Fruit fly (Drosophila melanogaster) whole organism, embryonic: ENCODE measurements around the gene CG13603.

ENCODE experiments used
- B-H1 ChIP-seq: fragments of 200-800 bp; sonication (Bioruptor generic); IDR thresholded peaks from 3 replicates; pipeline ENCODE4 v1.3.6; 2022; ENCODE audit warnings: missing biosample characterization, missing genetic modification characterization
- CG11504 ChIP-seq: fragments of 200-800 bp; sonication (Bioruptor generic); optimal IDR thresholded peaks from 3 replicates; lab custom pipeline; 2019; ENCODE audit warnings: missing biosample characterization, mild to moderate bottlenecking, missing genetic modification characterization, moderate library complexity
- CG1233 ChIP-seq: fragments of 200-800 bp; sonication (Bioruptor generic); optimal IDR thresholded peaks from 4 replicates; lab custom pipeline; 2018; ENCODE audit warnings: missing biosample characterization, mild to moderate bottlenecking, missing genetic modification characterization
- CG12744 ChIP-seq: fragments of 200-800 bp; sonication (Bioruptor generic); optimal IDR thresholded peaks from 2 replicates; lab custom pipeline; 2016; ENCODE audit warnings: missing biosample characterization, missing genetic modification characterization
- CG13123 ChIP-seq: fragments of 200-800 bp; sonication (Bioruptor generic); optimal IDR thresholded peaks from 2 replicates; lab custom pipeline; 2016; ENCODE audit warnings: missing biosample characterization, missing genetic modification characterization
- CG15601 ChIP-seq: fragments of 200-800 bp; sonication (Bioruptor generic); optimal IDR thresholded peaks from 3 replicates; lab custom pipeline; 2019; ENCODE audit warnings: missing biosample characterization, mild to moderate bottlenecking, missing genetic modification characterization, moderate library complexity
- CG17186 ChIP-seq: fragments of 200-800 bp; sonication (Bioruptor generic); optimal IDR thresholded peaks from 3 replicates; lab custom pipeline; 2017; ENCODE audit warnings: missing biosample characterization, missing genetic modification reagents, missing genetic modification characterization
- CG30403 ChIP-seq: fragments of 200-800 bp; sonication (Bioruptor generic); optimal IDR thresholded peaks from 3 replicates; lab custom pipeline; 2016; ENCODE audit warnings: missing biosample characterization, missing genetic modification characterization
- CG31388 ChIP-seq: fragments of 200-800 bp; sonication (Bioruptor generic); optimal IDR thresholded peaks from 2 replicates; lab custom pipeline; 2016; ENCODE audit warnings: missing biosample characterization, missing genetic modification characterization
- CG34422 ChIP-seq: fragments of 200-800 bp; sonication (Bioruptor generic); IDR thresholded peaks from 3 replicates; pipeline ENCODE4 v1.3.6; 2022; ENCODE audit warnings: missing biosample characterization, missing genetic modification characterization
- CG3995 ChIP-seq: fragments of 200-800 bp; sonication (Bioruptor generic); optimal IDR thresholded peaks from 3 replicates; lab custom pipeline; 2016; ENCODE audit warnings: missing biosample characterization, missing genetic modification characterization
- CG42726 ChIP-seq: fragments of 200-800 bp; sonication (Bioruptor generic); IDR thresholded peaks from 2 replicates; pipeline ENCODE4 v1.3.6; 2022; ENCODE audit warnings: missing biosample characterization, missing genetic modification characterization; ENCODE audit not compliant: partially characterized antibody
- CG4282 ChIP-seq: fragments of 200-800 bp; sonication (Bioruptor generic); optimal IDR thresholded peaks from 2 replicates; lab custom pipeline; 2016; ENCODE audit warnings: missing biosample characterization, missing genetic modification characterization
- CG4328 ChIP-seq: fragments of 200-800 bp; sonication (Bioruptor generic); optimal IDR thresholded peaks from 3 replicates; lab custom pipeline; 2017; ENCODE audit warnings: missing biosample characterization, missing genetic modification reagents, missing genetic modification characterization
- CG4707 ChIP-seq: fragments of 200-800 bp; sonication (Bioruptor generic); optimal IDR thresholded peaks from 2 replicates; lab custom pipeline; 2018; ENCODE audit warnings: missing biosample characterization, mild to moderate bottlenecking, missing genetic modification characterization, moderate library complexity
- CG6272 ChIP-seq: fragments of 200-800 bp; sonication (Bioruptor generic); IDR thresholded peaks from 2 replicates; pipeline ENCODE4 v1.3.6; 2022; ENCODE audit warnings: missing biosample characterization, missing genetic modification characterization
- CG8388 ChIP-seq: fragments of 200-800 bp; sonication (Bioruptor generic); optimal IDR thresholded peaks from 2 replicates; lab custom pipeline; 2019; ENCODE audit warnings: missing biosample characterization, mild to moderate bottlenecking, missing genetic modification characterization, moderate library complexity
- CG9932 ChIP-seq: fragments of 200-800 bp; sonication (Bioruptor generic); IDR thresholded peaks from 2 replicates; pipeline ENCODE4 v1.3.6; 2022; ENCODE audit warnings: missing biosample characterization, missing genetic modification characterization
- CkIIα-i1 ChIP-seq: fragments of 200-800 bp; sonication (Bioruptor generic); IDR thresholded peaks from 2 replicates; pipeline ENCODE4 v1.3.6; 2022; ENCODE audit warnings: missing biosample characterization, missing genetic modification characterization
- CoRest ChIP-seq: fragments of 200-800 bp; sonication (Bioruptor generic); optimal IDR thresholded peaks from 3 replicates; lab custom pipeline; 2018; ENCODE audit warnings: missing biosample characterization, mild to moderate bottlenecking, missing genetic modification characterization, moderate library complexity
- Deaf1 ChIP-seq: fragments of 200-800 bp; optimal IDR thresholded peaks from 3 replicates; lab custom pipeline; 2019; ENCODE audit warnings: missing biosample characterization, mild to moderate bottlenecking, missing genetic modification characterization, moderate library complexity
- Elba2 ChIP-seq: fragments of 200-800 bp; sonication (Bioruptor generic); optimal IDR thresholded peaks from 3 replicates; lab custom pipeline; 2016; ENCODE audit warnings: missing biosample characterization, missing genetic modification characterization
- HmgZ ChIP-seq: fragments of 200-800 bp; sonication (Bioruptor generic); optimal IDR thresholded peaks from 2 replicates; lab custom pipeline; 2018; ENCODE audit warnings: missing biosample characterization, mild to moderate bottlenecking, missing genetic modification characterization
- Hr78 ChIP-seq, 2 experiments: fragments of 200-800 bp in 1 of 2; fragments of >200 bp in 1 of 2; sonication (Bioruptor generic) in 1 of 2; optimal IDR thresholded peaks; 2 replicates each; lab custom pipeline; 2017 to 2019; ENCODE audit warnings: missing biosample characterization in 2 of 2, missing genetic modification characterization in 2 of 2, mild to moderate bottlenecking in 1 of 2, moderate library complexity in 1 of 2
- Optix ChIP-seq: fragments of 200-800 bp; sonication (Bioruptor generic); IDR thresholded peaks from 3 replicates; pipeline ENCODE4 v1.3.6; 2022; ENCODE audit warnings: missing biosample characterization, missing genetic modification characterization
- Poxn ChIP-seq: fragments of 200-800 bp; sonication (Bioruptor generic); IDR thresholded peaks from 2 replicates; pipeline ENCODE4 v1.3.6; 2022; ENCODE audit warnings: missing biosample characterization, missing genetic modification characterization
- Sin3A ChIP-seq: fragments of >200 bp; optimal IDR thresholded peaks from 2 replicates; lab custom pipeline; 2018
- Six4 ChIP-seq: fragments of 200-800 bp; sonication (Bioruptor generic); optimal IDR thresholded peaks from 2 replicates; lab custom pipeline; 2016; ENCODE audit warnings: missing biosample characterization, missing genetic modification characterization
- aop ChIP-seq: fragments of 200-800 bp; sonication (Bioruptor generic); IDR thresholded peaks from 2 replicates; pipeline ENCODE4 v1.3.6; 2022; ENCODE audit warnings: missing biosample characterization, missing genetic modification characterization
- cato ChIP-seq: fragments of 200-800 bp; sonication (Bioruptor generic); optimal IDR thresholded peaks from 2 replicates; lab custom pipeline; 2016; ENCODE audit warnings: missing biosample characterization, missing genetic modification characterization, borderline replicate concordance
- ci ChIP-seq: fragments of 200-800 bp; sonication (Bioruptor generic); IDR thresholded peaks from 3 replicates; pipeline ENCODE4 v1.3.6; 2022; ENCODE audit warnings: missing biosample characterization, missing genetic modification characterization
- cwo ChIP-seq: fragments of 200-800 bp; sonication (Bioruptor generic); optimal IDR thresholded peaks from 3 replicates; lab custom pipeline; 2017; ENCODE audit warnings: missing biosample characterization, missing genetic modification characterization, mild to moderate bottlenecking, moderate library complexity, missing genetic modification reagents
- disco-r ChIP-seq: fragments of 200-800 bp; sonication (Bioruptor generic); optimal IDR thresholded peaks from 2 replicates; lab custom pipeline; 2016; ENCODE audit warnings: missing biosample characterization, missing genetic modification characterization
- fd3F ChIP-seq: fragments of 200-800 bp; sonication (Bioruptor generic); optimal IDR thresholded peaks from 2 replicates; lab custom pipeline; 2018; ENCODE audit warnings: missing biosample characterization, mild to moderate bottlenecking, missing genetic modification characterization, moderate library complexity
- fd64A ChIP-seq: fragments of 200-800 bp; sonication (Bioruptor generic); optimal IDR thresholded peaks from 3 replicates; lab custom pipeline; 2018; ENCODE audit warnings: missing biosample characterization, mild to moderate bottlenecking, missing genetic modification characterization
- hb ChIP-seq: fragments of 200-800 bp; sonication (Bioruptor generic); IDR thresholded peaks from 3 replicates; pipeline ENCODE4 v1.3.6; 2022; ENCODE audit warnings: missing biosample characterization, missing genetic modification characterization; ENCODE audit not compliant: partially characterized antibody
- klu ChIP-seq: fragments of 200-800 bp; sonication (Bioruptor generic); IDR thresholded peaks from 2 replicates; pipeline ENCODE4 v1.3.6; 2022; ENCODE audit warnings: missing biosample characterization, missing genetic modification characterization
- lab ChIP-seq: fragments of 200-800 bp; sonication (Bioruptor generic); optimal IDR thresholded peaks from 3 replicates; lab custom pipeline; 2017; ENCODE audit warnings: missing biosample characterization, missing genetic modification characterization, mild to moderate bottlenecking, moderate library complexity, missing genetic modification reagents
- lbe ChIP-seq: fragments of 200-800 bp; sonication (Bioruptor generic); optimal IDR thresholded peaks from 2 replicates; lab custom pipeline; 2016; ENCODE audit warnings: missing biosample characterization, mild to moderate bottlenecking, missing genetic modification characterization
- nerfin-1 ChIP-seq: fragments of 200-800 bp; sonication (Bioruptor generic); optimal IDR thresholded peaks from 3 replicates; lab custom pipeline; 2019; ENCODE audit warnings: missing biosample characterization, mild to moderate bottlenecking, missing genetic modification characterization, moderate library complexity
- pho ChIP-seq: fragments of 200-800 bp; sonication (Bioruptor generic); optimal IDR thresholded peaks from 2 replicates; lab custom pipeline; 2016; ENCODE audit warnings: missing biosample characterization, missing genetic modification characterization
- pnt ChIP-seq: fragments of 200-800 bp; sonication (Bioruptor generic); optimal IDR thresholded peaks from 3 replicates; lab custom pipeline; 2016; ENCODE audit warnings: missing biosample characterization, missing genetic modification characterization
- sr ChIP-seq: fragments of 200-800 bp; sonication (Bioruptor generic); IDR thresholded peaks from 3 replicates; pipeline ENCODE4 v1.3.6; 2022; ENCODE audit warnings: missing biosample characterization, missing genetic modification characterization
- stwl ChIP-seq: fragments of 200-800 bp; sonication (Bioruptor generic); optimal IDR thresholded peaks from 3 replicates; lab custom pipeline; 2018; ENCODE audit warnings: missing biosample characterization, mild to moderate bottlenecking, missing genetic modification characterization, moderate library complexity
- tgo ChIP-seq: fragments of 200-800 bp; sonication (Bioruptor generic); IDR thresholded peaks from 3 replicates; pipeline ENCODE4 v1.3.6; 2022; ENCODE audit warnings: missing biosample characterization, missing genetic modification characterization
- tin ChIP-seq: fragments of 200-800 bp; sonication (Bioruptor generic); optimal IDR thresholded peaks from 3 replicates; lab custom pipeline; 2016; ENCODE audit warnings: missing biosample characterization, missing genetic modification characterization
- tna ChIP-seq: fragments of 200-800 bp; sonication (Bioruptor generic); IDR thresholded peaks from 2 replicates; pipeline ENCODE4 v1.3.6; 2022; ENCODE audit warnings: missing biosample characterization, missing genetic modification characterization; ENCODE audit not compliant: partially characterized antibody
- tup ChIP-seq: fragments of 200-800 bp; sonication (Bioruptor generic); optimal IDR thresholded peaks from 2 replicates; lab custom pipeline; 2016; ENCODE audit warnings: missing biosample characterization, mild to moderate bottlenecking, missing genetic modification characterization, moderate library complexity
- z ChIP-seq: fragments of 200-800 bp; sonication (Bioruptor generic); IDR thresholded peaks from 3 replicates; pipeline ENCODE4 v1.3.6; 2022; ENCODE audit warnings: missing biosample characterization, missing genetic modification characterization

The CG13603 gene

dm6 chr3R:23958091-23958838, 28.1 kb downstream of the CG13603 start, which contains the start of the genes GluProRS and AP-1sigma (continued):
- peak; percentile 99 for TF ChIP-seq CG9932 (GFP tag; lab: Robert Waterston, UW)
- TF ChIP-seq CG15601 (tag; lab: Kevin White, UChicago): peak; percentile 74
- peak; percentile 75 for TF ChIP-seq nerfin-1 (tag; lab: Kevin White, UChicago)
- TF ChIP-seq CG12744 (GFP tag; lab: Kevin White, UChicago): peak; percentile 62
- peak; percentile 83 for TF ChIP-seq CG8388
- TF ChIP-seq CG6272 (GFP tag; lab: Robert Waterston, UW): peak; percentile 95
- peak; percentile 87 for TF ChIP-seq CG13123 (GFP tag; lab: Kevin White, UChicago)
- TF ChIP-seq CG17186 (GFP tag; lab: Kevin White, UChicago): peak; percentile 58
- peak; percentile 97 for TF ChIP-seq CG30403 (GFP tag; lab: Kevin White, UChicago)
- TF ChIP-seq CG4707 (GFP tag; lab: Kevin White, UChicago): peak; percentile 96
- TF ChIP-seq pho (GFP tag; lab: Kevin White, UChicago): peak; percentile 90
- TF ChIP-seq cwo (GFP tag; lab: Kevin White, UChicago): peak; percentile 80
- 0 out of 2 replicates have a peak, but pooled peaks have one; percentile 42 for TF ChIP-seq CkIIα-i1
- TF ChIP-seq aop (GFP tag; lab: Robert Waterston, UW): peak; percentile 75
- peak; percentile 88 for TF ChIP-seq pnt (GFP tag; lab: Kevin White, UChicago)
- TF ChIP-seq CG3995 (GFP tag; lab: Kevin White, UChicago): peak; percentile 83
- peak; percentile 90 for TF ChIP-seq B-H1 (GFP tag; lab: Robert Waterston, UW)
- TF ChIP-seq klu (GFP tag; lab: Robert Waterston, UW): peak; percentile 94
- TF ChIP-seq Optix (GFP tag; lab: Robert Waterston, UW): peak; percentile 91
- 0 out of 3 replicates have a peak, but pooled peaks have one; percentile 53 for TF ChIP-seq z (GFP tag; lab: Robert Waterston, UW)
- TF ChIP-seq CG11504 (tag; lab: Kevin White, UChicago): no peak
- TF ChIP-seq ci (GFP tag; lab: Robert Waterston, UW): peak; percentile 96
- TF ChIP-seq tna (GFP tag; lab: Robert Waterston, UW): peak; percentile 76; the same call in 1 of the 2 replicates
- peak; percentile 94 for TF ChIP-seq tin
- peak; percentile 90 for TF ChIP-seq hb
- TF ChIP-seq fd3F (GFP tag; lab: Kevin White, UChicago): peak; percentile 84
- peak; percentile 81 for TF ChIP-seq lbe (GFP tag; lab: Kevin White, UChicago)
- peak; percentile 88 for TF ChIP-seq cato (GFP tag; lab: Kevin White, UChicago)
- no peak for TF ChIP-seq fd64A (GFP tag; lab: Kevin White, UChicago)
- TF ChIP-seq CG42726 (GFP tag; lab: Robert Waterston, UW): peak; percentile 91
- peak; percentile 87 for TF ChIP-seq Poxn
- TF ChIP-seq CG4282: peak; percentile 63
- peak; percentile 85 for TF ChIP-seq CG4328
- peak; percentile 73 for TF ChIP-seq Elba2
- TF ChIP-seq lab: peak; percentile 92
- TF ChIP-seq tup (GFP tag; lab: Kevin White, UChicago): peak; percentile 82
- TF ChIP-seq Sin3A (lab: Kevin White, UChicago): peak; percentile 99
- peak; percentile 92 for TF ChIP-seq CoRest (tag; lab: Kevin White, UChicago)
- peak in 1 of 2 experiments; percentile 39 for TF ChIP-seq Hr78 (GFP tag; optimal IDR thresholded peaks at IDR 0.05; lab: Kevin White, UChicago)
- TF ChIP-seq disco-r (GFP tag; lab: Kevin White, UChicago): peak; percentile 42
- TF ChIP-seq Deaf1 (tag; lab: Kevin White, UChicago): peak; percentile 65
- TF ChIP-seq sr (GFP tag; lab: Robert Waterston, UW): peak; percentile 87
- TF ChIP-seq CG31388 (GFP tag; lab: Kevin White, UChicago): peak; percentile 82
- TF ChIP-seq stwl (tag; lab: Kevin White, UChicago): peak; percentile 55
- peak; percentile 83 for TF ChIP-seq CG1233 (GFP tag; lab: Kevin White, UChicago)
- peak; percentile 98 for TF ChIP-seq tgo (GFP tag; lab: Robert Waterston, UW)
- peak; percentile 92 for TF ChIP-seq HmgZ (tag; lab: Kevin White, UChicago)
- TF ChIP-seq Six4 (GFP tag; lab: Kevin White, UChicago): peak; percentile 87
- peak; percentile 98 for TF ChIP-seq CG34422 (GFP tag; lab: Robert Waterston, UW)
